Fruit fly (Drosophila melanogaster) Kc167 (cell line): Measurements from ENCODE around the gene Nplp3.

ENCODE experiments used
- Myc ChIP-seq: fragments of >200 bp; optimal IDR thresholded peaks from 2 replicates; lab custom pipeline; 2017; ENCODE audit warnings: missing external identifiers
- Sin3A ChIP-seq: fragments of >200 bp; optimal IDR thresholded peaks from 2 replicates; lab custom pipeline; 2018; ENCODE audit warnings: missing external identifiers
- h ChIP-seq: fragments of >200 bp; optimal IDR thresholded peaks from 3 replicates; lab custom pipeline; 2018; ENCODE audit warnings: missing external identifiers
- insv ChIP-seq: fragments of >200 bp; optimal IDR thresholded peaks from 3 replicates; lab custom pipeline; 2018; ENCODE audit warnings: missing external identifiers
- psq ChIP-seq: fragments of >200 bp; optimal IDR thresholded peaks from 2 replicates; lab custom pipeline; 2017; ENCODE audit warnings: missing external identifiers
- ttk ChIP-seq: sonication (Bioruptor generic); optimal IDR thresholded peaks from 2 replicates; lab custom pipeline; 2017; ENCODE audit warnings: missing external identifiers

- TF ChIP-seq psq (lab: Kevin White, UChicago) (no peak), ttk (no peak), Myc (lab: Kevin White, UChicago) (no peak), Sin3A (lab: Kevin White, UChicago) (no peak), h (no peak), insv (lab: Kevin White, UChicago) (no peak)
These were observed 17.1 kb downstream of the Nplp3 start for dm6 chr3L:16334876-16335275.
